Fruit fly (Drosophila melanogaster) whole organism, prepupa: Measurements from ENCODE around the gene CG3091.
A peak's percentile ranks its signal among the peaks of the same experiment; 100 is the strongest.

Source experiments
- Blimp-1 ChIP-seq: fragments of 200-800 bp; sonication (Bioruptor generic); optimal IDR thresholded peaks from 3 replicates; lab custom pipeline; 2017; ENCODE audit warnings: missing biosample characterization, missing genetic modification characterization, mild to moderate bottlenecking, moderate library complexity, missing genetic modification reagents
- CG10631 ChIP-seq: fragments of 200-800 bp; sonication (Bioruptor generic); optimal IDR thresholded peaks from 2 replicates; lab custom pipeline; 2016; ENCODE audit warnings: missing biosample characterization, missing genetic modification characterization
- CG10669 ChIP-seq: fragments of 200-800 bp; sonication (Bioruptor generic); optimal IDR thresholded peaks from 3 replicates; lab custom pipeline; 2018; ENCODE audit warnings: missing biosample characterization, mild to moderate bottlenecking, missing genetic modification characterization, moderate library complexity
- CG11762 ChIP-seq: fragments of 200-800 bp; sonication (Bioruptor generic); optimal IDR thresholded peaks from 3 replicates; lab custom pipeline; 2016; ENCODE audit warnings: missing biosample characterization, missing genetic modification characterization; ENCODE audit not compliant: insufficient read depth
- CG11902 ChIP-seq: fragments of 200-800 bp; sonication (Bioruptor generic); optimal IDR thresholded peaks from 3 replicates; lab custom pipeline; 2016; ENCODE audit warnings: missing biosample characterization, missing genetic modification characterization
- CG15336 ChIP-seq: fragments of 200-800 bp; sonication (Bioruptor generic); IDR thresholded peaks from 2 replicates; pipeline ENCODE4 v1.3.6; 2022; ENCODE audit warnings: missing biosample characterization, missing genetic modification characterization
- CG1621 ChIP-seq: fragments of 200-800 bp; sonication (Bioruptor generic); optimal IDR thresholded peaks from 3 replicates; lab custom pipeline; 2018; ENCODE audit warnings: missing biosample characterization, mild to moderate bottlenecking, missing genetic modification characterization
- CG16779 ChIP-seq: fragments of 200-800 bp; sonication (Bioruptor generic); optimal IDR thresholded peaks from 3 replicates; lab custom pipeline; 2017; ENCODE audit warnings: missing biosample characterization, mild to moderate bottlenecking, missing genetic modification characterization
- CG31627 ChIP-seq: fragments of 200-800 bp; sonication (Bioruptor generic); optimal IDR thresholded peaks from 3 replicates; lab custom pipeline; 2016; ENCODE audit warnings: missing biosample characterization, missing genetic modification characterization
- CG32006 ChIP-seq: fragments of 200-800 bp; sonication (Bioruptor generic); optimal IDR thresholded peaks from 3 replicates; lab custom pipeline; 2017; ENCODE audit warnings: missing biosample characterization, mild to moderate bottlenecking, missing genetic modification characterization
- CG34406 ChIP-seq: fragments of 200-800 bp; sonication (Bioruptor generic); optimal IDR thresholded peaks from 3 replicates; lab custom pipeline; 2016; ENCODE audit warnings: missing biosample characterization, missing genetic modification characterization
- CG3919 ChIP-seq: fragments of 200-800 bp; sonication (Bioruptor generic); optimal IDR thresholded peaks from 3 replicates; lab custom pipeline; 2016; ENCODE audit warnings: missing biosample characterization, missing genetic modification characterization
- CG4318 ChIP-seq: fragments of 200-800 bp; sonication (Bioruptor generic); optimal IDR thresholded peaks from 3 replicates; lab custom pipeline; 2017; ENCODE audit warnings: missing biosample characterization, mild to moderate bottlenecking, missing genetic modification characterization
- CG6276 ChIP-seq: fragments of 200-800 bp; sonication (Bioruptor generic); optimal IDR thresholded peaks from 2 replicates; lab custom pipeline; 2017; ENCODE audit warnings: missing biosample characterization, mild to moderate bottlenecking, missing genetic modification characterization
- CG6792 ChIP-seq: fragments of 200-800 bp; sonication (Bioruptor generic); optimal IDR thresholded peaks from 3 replicates; lab custom pipeline; 2016; ENCODE audit warnings: missing biosample characterization, missing genetic modification characterization
- CG6808 ChIP-seq: fragments of 200-800 bp; sonication (Bioruptor generic); optimal IDR thresholded peaks from 3 replicates; lab custom pipeline; 2017; ENCODE audit warnings: missing biosample characterization, missing genetic modification characterization, mild to moderate bottlenecking, moderate library complexity, missing genetic modification reagents
- CG7368 ChIP-seq: fragments of 200-800 bp; sonication (Bioruptor generic); optimal IDR thresholded peaks from 3 replicates; lab custom pipeline; 2016; ENCODE audit warnings: missing biosample characterization, missing genetic modification characterization
- CG8119 ChIP-seq: fragments of 200-800 bp; sonication (Bioruptor generic); IDR thresholded peaks from 3 replicates; pipeline ENCODE4 v1.3.6; 2022; ENCODE audit warnings: missing biosample characterization, missing genetic modification characterization
- CG8319 ChIP-seq: fragments of 200-800 bp; sonication (Bioruptor generic); optimal IDR thresholded peaks from 3 replicates; lab custom pipeline; 2016; ENCODE audit warnings: missing biosample characterization, missing genetic modification characterization
- CG8632 ChIP-seq: fragments of 200-800 bp; sonication (Bioruptor generic); optimal IDR thresholded peaks from 3 replicates; lab custom pipeline; 2016; ENCODE audit warnings: missing biosample characterization, missing genetic modification characterization
- CG9139 ChIP-seq: fragments of 200-800 bp; sonication (Bioruptor generic); optimal IDR thresholded peaks from 3 replicates; lab custom pipeline; 2017; ENCODE audit warnings: missing biosample characterization, mild to moderate bottlenecking, missing genetic modification characterization
- Eip75B ChIP-seq: fragments of 200-800 bp; sonication (Bioruptor generic); optimal IDR thresholded peaks from 3 replicates; lab custom pipeline; 2016; ENCODE audit warnings: missing biosample characterization, missing genetic modification characterization
- Eip78C ChIP-seq: fragments of 200-800 bp; sonication (Bioruptor generic); peaks from one replicate; lab custom pipeline; 2016; ENCODE audit warnings: missing biosample characterization, missing genetic modification characterization
- Eip93F ChIP-seq: fragments of 200-800 bp; sonication (Bioruptor generic); optimal IDR thresholded peaks from 2 replicates; lab custom pipeline; 2016; ENCODE audit warnings: missing biosample characterization, mild to moderate bottlenecking, missing genetic modification characterization
- Ets21C ChIP-seq: fragments of 200-800 bp; sonication (Bioruptor generic); optimal IDR thresholded peaks from 3 replicates; lab custom pipeline; 2016; ENCODE audit warnings: missing biosample characterization, missing genetic modification characterization
- Gug ChIP-seq: fragments of 200-800 bp; sonication (Bioruptor generic); IDR thresholded peaks from 2 replicates; pipeline ENCODE4 v1.3.6; 2022; ENCODE audit warnings: missing biosample characterization, missing genetic modification characterization
- Hr38 ChIP-seq: sonication (Bioruptor generic); optimal IDR thresholded peaks from 2 replicates; lab custom pipeline; 2016; ENCODE audit warnings: missing biosample characterization, missing genetic modification characterization
- Hr39 ChIP-seq: fragments of 200-800 bp; sonication (Bioruptor generic); optimal IDR thresholded peaks from 2 replicates; lab custom pipeline; 2016; ENCODE audit warnings: missing biosample characterization, missing genetic modification characterization
- Hr4 ChIP-seq: fragments of 200-800 bp; sonication (Bioruptor generic); optimal IDR thresholded peaks from 3 replicates; lab custom pipeline; 2016; ENCODE audit warnings: missing biosample characterization, missing genetic modification characterization
- Met ChIP-seq: fragments of 200-800 bp; sonication (Bioruptor generic); optimal IDR thresholded peaks from 3 replicates; lab custom pipeline; 2016; ENCODE audit warnings: missing biosample characterization, missing genetic modification characterization
- Smox ChIP-seq: fragments of 200-800 bp; sonication (Bioruptor generic); optimal IDR thresholded peaks from 3 replicates; lab custom pipeline; 2016; ENCODE audit warnings: missing biosample characterization, missing genetic modification characterization
- Sox14 ChIP-seq: fragments of 200-800 bp; sonication (Bioruptor generic); optimal IDR thresholded peaks from 3 replicates; lab custom pipeline; 2016; ENCODE audit warnings: missing biosample characterization, missing genetic modification characterization
- Sox15 ChIP-seq: fragments of 200-800 bp; sonication (Bioruptor generic); optimal IDR thresholded peaks from 3 replicates; lab custom pipeline; 2016; ENCODE audit warnings: missing biosample characterization, missing genetic modification characterization
- achi ChIP-seq: fragments of 200-800 bp; sonication (Bioruptor generic); optimal IDR thresholded peaks from 3 replicates; lab custom pipeline; 2016; ENCODE audit warnings: missing biosample characterization, missing genetic modification characterization
- acj6 ChIP-seq: fragments of 200-800 bp; sonication (Bioruptor generic); optimal IDR thresholded peaks from 3 replicates; lab custom pipeline; 2016; ENCODE audit warnings: missing biosample characterization, missing genetic modification characterization
- cyc ChIP-seq: fragments of 200-800 bp; sonication (Bioruptor generic); optimal IDR thresholded peaks from 3 replicates; lab custom pipeline; 2016; ENCODE audit warnings: missing biosample characterization, missing genetic modification characterization
- dac ChIP-seq: fragments of 200-800 bp; sonication (Bioruptor generic); optimal IDR thresholded peaks from 2 replicates; lab custom pipeline; 2017; ENCODE audit warnings: missing biosample characterization, mild to moderate bottlenecking, missing genetic modification characterization
- dsx ChIP-seq: fragments of 200-800 bp; optimal IDR thresholded peaks from 3 replicates; lab custom pipeline; 2019; ENCODE audit warnings: missing biosample characterization, mild to moderate bottlenecking, missing genetic modification characterization, moderate library complexity; ENCODE audit not compliant: poor library complexity, severe bottlenecking
- eg ChIP-seq: fragments of 200-800 bp; sonication (Bioruptor generic); IDR thresholded peaks from 3 replicates; pipeline ENCODE4 v1.3.6; 2022; ENCODE audit warnings: missing biosample characterization, missing genetic modification characterization
- fd59A ChIP-seq: fragments of 200-800 bp; sonication (Bioruptor generic); optimal IDR thresholded peaks from 2 replicates; lab custom pipeline; 2017; ENCODE audit warnings: missing biosample characterization, mild to moderate bottlenecking, missing genetic modification characterization, missing genetic modification reagents
- fd85E ChIP-seq: fragments of 200-800 bp; sonication (Bioruptor generic); optimal IDR thresholded peaks from 3 replicates; lab custom pipeline; 2016; ENCODE audit warnings: missing biosample characterization, missing genetic modification characterization
- fkh ChIP-seq: fragments of 200-800 bp; sonication (Bioruptor generic); optimal IDR thresholded peaks from 3 replicates; lab custom pipeline; 2017; ENCODE audit warnings: missing biosample characterization, mild to moderate bottlenecking, missing genetic modification characterization, moderate library complexity
- lz ChIP-seq: fragments of 200-800 bp; sonication (Bioruptor generic); optimal IDR thresholded peaks from 3 replicates; lab custom pipeline; 2016; ENCODE audit warnings: missing biosample characterization, missing genetic modification characterization
- pdm3 ChIP-seq: fragments of 200-800 bp; sonication (Bioruptor generic); optimal IDR thresholded peaks from 3 replicates; lab custom pipeline; 2016; ENCODE audit warnings: missing biosample characterization, missing genetic modification characterization
- salr ChIP-seq, 2 experiments: fragments of 200-800 bp; sonication (Bioruptor generic); optimal IDR thresholded peaks; 3 replicates each; lab custom pipeline; 2016 to 2018; ENCODE audit warnings: missing biosample characterization in 2 of 2, missing genetic modification characterization in 2 of 2, mild to moderate bottlenecking in 1 of 2
- spab ChIP-seq: fragments of 200-800 bp; sonication (Bioruptor generic); optimal IDR thresholded peaks from 2 replicates; lab custom pipeline; 2017; ENCODE audit warnings: missing biosample characterization, mild to moderate bottlenecking, missing genetic modification characterization, missing genetic modification reagents
- svp ChIP-seq: fragments of 200-800 bp; sonication (Bioruptor generic); peaks from one replicate; lab custom pipeline; 2016; ENCODE audit warnings: missing biosample characterization, missing genetic modification characterization

CG3091 gene

dm6 chrX:2301613-2302522 is 47.9 kb upstream of the CG3091 start (continued):
- peak; percentile 76 for TF ChIP-seq CG32006
- peak; percentile 73 for TF ChIP-seq Smox (GFP tag; lab: Kevin White, UChicago)
- TF ChIP-seq Ets21C (GFP tag; lab: Kevin White, UChicago) = peak; percentile 58
- TF ChIP-seq Hr38 (GFP tag; lab: Kevin White, UChicago) = no peak
- TF ChIP-seq CG3919 (GFP tag; lab: Kevin White, UChicago) = peak; percentile 72
- TF ChIP-seq pdm3 (GFP tag; lab: Kevin White, UChicago) = peak; percentile 73
- TF ChIP-seq CG6792 = peak; percentile 75
- TF ChIP-seq spab (GFP tag; lab: Kevin White, UChicago) = peak; percentile 40
- TF ChIP-seq Eip93F = no peak
- peak; percentile 91 for TF ChIP-seq Eip78C (GFP tag; lab: Kevin White, UChicago)
- peak; percentile 65 for TF ChIP-seq Sox14
- no peak for TF ChIP-seq Blimp-1
- peak; percentile 33 for TF ChIP-seq fkh (GFP tag; lab: Kevin White, UChicago)
- peak; percentile 47 for TF ChIP-seq dac
- TF ChIP-seq eg = peak; percentile 76
- TF ChIP-seq lz = peak; percentile 80
- peak; percentile 62 for TF ChIP-seq fd59A (GFP tag; lab: Kevin White, UChicago)
- peak; percentile 66 for TF ChIP-seq CG34406
- TF ChIP-seq salr (GFP tag; optimal IDR thresholded peaks at IDR 0.05; lab: Kevin White, UChicago) = peak; percentile 36 to 54
- peak; percentile 65 for TF ChIP-seq CG4318 (GFP tag; lab: Kevin White, UChicago)
- peak; percentile 62 for TF ChIP-seq CG1621
- peak; percentile 64 for TF ChIP-seq CG10631
- TF ChIP-seq, all 60 proteins: peak for 53

- no peak for TF ChIP-seq Hr38 (GFP tag; lab: Kevin White, UChicago)
- peak; percentile 65 for TF ChIP-seq CG8319 (GFP tag; lab: Kevin White, UChicago)
- TF ChIP-seq salr (GFP tag; optimal IDR thresholded peaks at IDR 0.05; lab: Kevin White, UChicago) = peak; percentile 31 to 55
- peak; percentile 61 for TF ChIP-seq CG11902 (GFP tag; lab: Kevin White, UChicago)
- peak; percentile 58 for TF ChIP-seq CG11762
- TF ChIP-seq CG4318 (GFP tag; lab: Kevin White, UChicago) = peak; percentile 46
- TF ChIP-seq Eip93F = no peak
- peak; percentile 60 for TF ChIP-seq CG34406
- TF ChIP-seq cyc (GFP tag; lab: Kevin White, UChicago) = peak; percentile 56
- TF ChIP-seq dsx (GFP tag; lab: Kevin White, UChicago) = peak; percentile 36
- peak; percentile 61 for TF ChIP-seq CG6792
- TF ChIP-seq CG10631 = peak; percentile 64
- peak; percentile 65 for TF ChIP-seq CG7368 (GFP tag; lab: Kevin White, UChicago)
- peak; percentile 76 for TF ChIP-seq acj6
- peak; percentile 56 for TF ChIP-seq CG6808 (GFP tag; lab: Kevin White, UChicago)
- peak; percentile 47; the same call in 1 of the 3 replicates for TF ChIP-seq CG8119 (GFP tag; lab: Robert Waterston, UW)
- peak; percentile 67 for TF ChIP-seq CG31627 (GFP tag; lab: Kevin White, UChicago)
- TF ChIP-seq Sox15 (GFP tag; lab: Kevin White, UChicago) = peak; percentile 77
- peak; percentile 37 for TF ChIP-seq CG3919 (GFP tag; lab: Kevin White, UChicago)
- peak; percentile 45; the same call in 1 of the 2 replicates for TF ChIP-seq CG15336 (GFP tag; lab: Robert Waterston, UW)
- peak; percentile 69 for TF ChIP-seq CG8632 (GFP tag; lab: Kevin White, UChicago)
- peak; percentile 47 for TF ChIP-seq CG6276
- TF ChIP-seq CG16779 (tag; lab: Kevin White, UChicago) = peak; percentile 38
- TF ChIP-seq achi (GFP tag; lab: Kevin White, UChicago) = peak; percentile 70
- TF ChIP-seq svp (GFP tag; lab: Kevin White, UChicago) = peak; percentile 53
- TF ChIP-seq CG10669 (GFP tag; lab: Kevin White, UChicago) = peak; percentile 65
- peak; percentile 9 for TF ChIP-seq Sox14
- peak; percentile 56 for TF ChIP-seq fd85E (GFP tag; lab: Kevin White, UChicago)
- peak; percentile 71 for TF ChIP-seq Hr39 (GFP tag; lab: Kevin White, UChicago)
- TF ChIP-seq eg = no peak
- TF ChIP-seq Ets21C (GFP tag; lab: Kevin White, UChicago) = peak; percentile 49
- TF ChIP-seq Blimp-1 = peak; percentile 37
- no peak for TF ChIP-seq Hr4
- peak; percentile 48 for TF ChIP-seq CG9139 (GFP tag; lab: Kevin White, UChicago)
- TF ChIP-seq Met (GFP tag; lab: Kevin White, UChicago) = peak; percentile 63
- TF ChIP-seq Eip75B (GFP tag; lab: Kevin White, UChicago) = peak; percentile 21
- TF ChIP-seq Gug = peak; percentile 62; the same call in 1 of the 2 replicates
Measured at dm6 chrX:2301069-2301508, 47.1 kb upstream of the CG3091 start.
